Worm (Caenorhabditis elegans) whole organism, L1 larva: Measurements from ENCODE around the gene gta-1.

Source experiments
- F16B12.6 ChIP-seq: fragments of 150-350 bp; optimal IDR thresholded peaks from 2 replicates; lab custom pipeline; 2014; ENCODE audit warnings: missing biosample characterization, missing genetic modification characterization
- Y116A8C.19 ChIP-seq: sonication (generic microtip); optimal IDR thresholded peaks from 2 replicates; lab custom pipeline; 2016; ENCODE audit warnings: missing compliant biosample characterization, missing genetic modification characterization, borderline replicate concordance
- blmp-1 ChIP-seq: fragments of 150-350 bp; optimal IDR thresholded peaks from 2 replicates; lab custom pipeline; 2014; ENCODE audit warnings: missing biosample characterization, missing genetic modification characterization
- ceh-82 ChIP-seq, 3 experiments: fragments of 150-350 bp in 1 of 3; sonication (generic microtip) in 2 of 3; optimal IDR thresholded peaks; 2 replicates each; lab custom pipeline; 2014 to 2017; ENCODE audit warnings: missing biosample characterization in 3 of 3, missing genetic modification characterization in 3 of 3
- ceh-90 ChIP-seq: sonication (generic microtip); optimal IDR thresholded peaks from 2 replicates; lab custom pipeline; 2016; ENCODE audit warnings: missing genetic modification characterization, missing compliant biosample characterization
- ces-1 ChIP-seq: fragments of 150-350 bp; optimal IDR thresholded peaks from 2 replicates; lab custom pipeline; 2014; ENCODE audit warnings: missing biosample characterization, missing genetic modification reagents, missing genetic modification characterization
- dsc-1 ChIP-seq: sonication (generic microtip); optimal IDR thresholded peaks from 2 replicates; lab custom pipeline; 2016; ENCODE audit warnings: mild to moderate bottlenecking, missing genetic modification characterization, missing compliant biosample characterization
- efl-3 ChIP-seq: fragments of 200-800 bp; sonication (Bioruptor generic); optimal IDR thresholded peaks from 2 replicates; lab custom pipeline; 2018; ENCODE audit warnings: mild to moderate bottlenecking, missing genetic modification characterization, missing compliant biosample characterization
- elt-2 ChIP-seq: sonication (generic microtip); optimal IDR thresholded peaks from 2 replicates; lab custom pipeline; 2016; ENCODE audit warnings: missing genetic modification characterization, mild to moderate bottlenecking, inconsistent platforms, missing compliant biosample characterization, missing genetic modification reagents
- ets-5 ChIP-seq: fragments of 200-800 bp; sonication (Bioruptor generic); IDR thresholded peaks from 2 replicates; pipeline ENCODE4 v1.3.6; 2022; ENCODE audit warnings: missing genetic modification characterization, missing compliant biosample characterization
- fkh-4 ChIP-seq: sonication (generic microtip); optimal IDR thresholded peaks from 2 replicates; lab custom pipeline; 2016; ENCODE audit warnings: missing compliant biosample characterization, missing genetic modification characterization, borderline replicate concordance
- fkh-8 ChIP-seq: sonication (generic microtip); optimal IDR thresholded peaks from 2 replicates; lab custom pipeline; 2016; ENCODE audit warnings: mild to moderate bottlenecking, missing genetic modification characterization, missing compliant biosample characterization
- fos-1 ChIP-seq: fragments of 150-350 bp; optimal IDR thresholded peaks from 2 replicates; lab custom pipeline; 2014; ENCODE audit warnings: missing biosample characterization, missing genetic modification characterization
- hlh-17 ChIP-seq: fragments of 200-800 bp; sonication (Bioruptor generic); optimal IDR thresholded peaks from 2 replicates; lab custom pipeline; 2018; ENCODE audit warnings: missing genetic modification characterization, mild to moderate bottlenecking, missing compliant biosample characterization, moderate library complexity, borderline replicate concordance
- irx-1 ChIP-seq: sonication (generic microtip); optimal IDR thresholded peaks from 2 replicates; lab custom pipeline; 2016; ENCODE audit warnings: missing genetic modification characterization, missing compliant biosample characterization
- jun-1 ChIP-seq: fragments of 150-350 bp; optimal IDR thresholded peaks from 2 replicates; lab custom pipeline; 2014; ENCODE audit warnings: missing biosample characterization, missing genetic modification reagents, missing genetic modification characterization
- lin-13 ChIP-seq: fragments of 150-350 bp; optimal IDR thresholded peaks from 2 replicates; lab custom pipeline; 2014; ENCODE audit warnings: missing biosample characterization, missing genetic modification reagents, missing genetic modification characterization
- lin-14 ChIP-seq: fragments of 200-800 bp; sonication (Bioruptor generic); optimal IDR thresholded peaks from 2 replicates; lab custom pipeline; 2018; ENCODE audit warnings: mild to moderate bottlenecking, missing genetic modification characterization, moderate library complexity, missing compliant biosample characterization
- lin-15B ChIP-seq: fragments of 150-350 bp; sonication (generic microtip); optimal IDR thresholded peaks from 3 replicates; lab custom pipeline; 2014; ENCODE audit warnings: missing biosample characterization, missing genetic modification characterization
- lin-35 ChIP-seq, 2 experiments: fragments of 150-350 bp; optimal IDR thresholded peaks; 2 replicates each; lab custom pipeline; 2014; ENCODE audit warnings: missing biosample characterization in 2 of 2, missing genetic modification characterization in 2 of 2, missing genetic modification reagents in 2 of 2
- lir-3 ChIP-seq: sonication (generic microtip); optimal IDR thresholded peaks from 2 replicates; lab custom pipeline; 2016; ENCODE audit warnings: mild to moderate bottlenecking, missing genetic modification characterization, moderate library complexity, missing compliant biosample characterization; ENCODE audit not compliant: poor library complexity
- mab-9 ChIP-seq: fragments of 200-800 bp; sonication (Bioruptor generic); IDR thresholded peaks from 2 replicates; pipeline ENCODE4 v1.3.6; 2022; ENCODE audit warnings: missing genetic modification reagents, missing genetic modification characterization, missing compliant biosample characterization
- mdl-1 ChIP-seq, 2 experiments: fragments of 150-350 bp; optimal IDR thresholded peaks; 2 replicates each; lab custom pipeline; 2014 to 2017; ENCODE audit warnings: missing biosample characterization in 2 of 2, missing genetic modification characterization in 2 of 2, inconsistent platforms in 1 of 2
- mep-1 ChIP-seq: fragments of 150-350 bp; optimal IDR thresholded peaks from 2 replicates; lab custom pipeline; 2014; ENCODE audit warnings: missing biosample characterization, missing genetic modification characterization
- nhr-11 ChIP-seq: fragments of 150-350 bp; optimal IDR thresholded peaks from 2 replicates; lab custom pipeline; 2014; ENCODE audit warnings: missing biosample characterization, missing genetic modification characterization
- nhr-237 ChIP-seq: fragments of 150-350 bp; optimal IDR thresholded peaks from 2 replicates; lab custom pipeline; 2014; ENCODE audit warnings: missing biosample characterization, missing genetic modification characterization
- nhr-76 ChIP-seq: sonication (generic microtip); optimal IDR thresholded peaks from 2 replicates; lab custom pipeline; 2017; ENCODE audit warnings: missing biosample characterization, missing genetic modification characterization
- nhr-85 ChIP-seq: sonication (generic microtip); peaks from one replicate; lab custom pipeline; 2016; ENCODE audit warnings: missing genetic modification characterization, inconsistent platforms, missing compliant biosample characterization
- pag-3 ChIP-seq: sonication (generic microtip); optimal IDR thresholded peaks from 2 replicates; lab custom pipeline; 2017; ENCODE audit warnings: missing genetic modification characterization, mild to moderate bottlenecking, missing compliant biosample characterization, antibody characterized with exemption, borderline replicate concordance; ENCODE audit not compliant: insufficient read depth
- pqm-1 ChIP-seq: sonication (generic microtip); optimal IDR thresholded peaks from 3 replicates; lab custom pipeline; 2017; ENCODE audit warnings: missing biosample characterization, missing genetic modification characterization
- rnt-1 ChIP-seq: sonication (generic microtip); optimal IDR thresholded peaks from 2 replicates; lab custom pipeline; 2016; ENCODE audit warnings: mild to moderate bottlenecking, missing genetic modification characterization, moderate library complexity, missing compliant biosample characterization
- skn-1 ChIP-seq: fragments of 150-350 bp; optimal IDR thresholded peaks from 2 replicates; lab custom pipeline; 2014; ENCODE audit warnings: missing biosample characterization, missing genetic modification characterization
- snpc-4 ChIP-seq: fragments of 150-350 bp; optimal IDR thresholded peaks from 2 replicates; lab custom pipeline; 2014; ENCODE audit warnings: missing biosample characterization, missing genetic modification characterization
- snu-23 ChIP-seq: sonication (generic microtip); optimal IDR thresholded peaks from 2 replicates; lab custom pipeline; 2016; ENCODE audit warnings: missing genetic modification characterization, missing compliant biosample characterization
- sup-37 ChIP-seq: fragments of 200-800 bp; sonication (Bioruptor generic); optimal IDR thresholded peaks from 2 replicates; lab custom pipeline; 2018; ENCODE audit warnings: mild to moderate bottlenecking, missing genetic modification characterization, missing compliant biosample characterization
- tbx-2 ChIP-seq: sonication (generic microtip); optimal IDR thresholded peaks from 2 replicates; lab custom pipeline; 2016; ENCODE audit warnings: missing genetic modification characterization, missing compliant biosample characterization
- unc-86 ChIP-seq: sonication (generic microtip); optimal IDR thresholded peaks from 2 replicates; lab custom pipeline; 2016; ENCODE audit warnings: missing genetic modification characterization, missing compliant biosample characterization
- unc-98 ChIP-seq: fragments of 200-800 bp; sonication (Bioruptor generic); IDR thresholded peaks from 2 replicates; pipeline ENCODE4 v1.3.6; 2022; ENCODE audit warnings: missing genetic modification characterization, missing compliant biosample characterization
- xbp-1 ChIP-seq: sonication (generic microtip); optimal IDR thresholded peaks from 2 replicates; lab custom pipeline; 2016; ENCODE audit warnings: missing genetic modification characterization, missing compliant biosample characterization
- zip-4 ChIP-seq: fragments of 200-800 bp; sonication (Bioruptor generic); optimal IDR thresholded peaks from 2 replicates; lab custom pipeline; 2018; ENCODE audit warnings: mild to moderate bottlenecking, missing genetic modification characterization, moderate library complexity, missing compliant biosample characterization
- ztf-11 ChIP-seq, 2 experiments: sonication (generic microtip); optimal IDR thresholded peaks; 2 replicates each; lab custom pipeline; 2016 to 2017; ENCODE audit warnings: missing genetic modification characterization in 2 of 2, missing biosample characterization in 1 of 2, missing compliant biosample characterization in 1 of 2

The gta-1 gene

DNA sequence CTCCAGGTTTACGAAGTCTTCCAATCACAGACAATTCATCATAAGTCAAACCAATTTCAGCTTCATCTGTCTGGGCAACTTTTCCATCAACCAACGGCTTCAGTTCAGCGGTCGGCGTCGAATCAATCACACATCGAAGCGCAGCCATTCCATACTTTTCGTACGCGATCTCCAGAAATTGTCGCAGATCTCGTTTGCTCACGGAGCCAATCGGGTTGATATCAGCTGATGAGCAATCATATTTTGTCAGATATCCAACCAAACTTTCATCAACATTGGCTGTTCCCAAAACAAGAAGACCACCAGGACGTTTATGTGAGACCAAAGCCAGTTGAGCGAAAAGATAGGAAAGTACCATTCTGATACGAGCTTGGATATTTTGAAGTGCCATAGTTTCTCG is 34.9 kb downstream of the gta-1 start (continued):
- TF ChIP-seq Y116A8C.19 (tag; lab: Kevin White, UChicago), result no peak
- no peak for TF ChIP-seq tbx-2 (tag; lab: Kevin White, UChicago)

DNA sequence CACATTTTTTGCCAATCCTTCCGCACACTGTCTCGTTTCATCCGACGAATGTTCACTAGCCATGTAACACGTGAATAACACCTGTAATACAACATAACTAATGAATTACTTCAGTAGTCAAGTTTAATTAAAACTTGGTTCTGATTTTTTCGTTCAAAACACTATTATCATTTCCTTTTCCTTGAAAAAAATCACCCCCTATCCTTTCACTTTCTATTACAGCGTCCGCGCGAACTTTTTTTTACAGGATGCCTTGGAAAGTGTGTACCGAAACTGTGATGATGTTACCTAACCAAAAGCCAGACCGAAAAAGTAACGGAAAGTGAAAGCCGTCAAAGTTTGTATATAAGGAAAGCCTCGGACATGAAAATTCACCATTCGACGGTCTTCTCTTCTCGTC is 35.6 kb downstream of the gta-1 start, which contains the start of gene col-124:
Gene col-124, plus strand, starts transcription at position 374 of the 400 bp plus-strand sequence.
- TF ChIP-seq zip-4 (GFP tag; lab: Kevin White, UChicago) (no peak), blmp-1 (peak; percentile 77)

DNA sequence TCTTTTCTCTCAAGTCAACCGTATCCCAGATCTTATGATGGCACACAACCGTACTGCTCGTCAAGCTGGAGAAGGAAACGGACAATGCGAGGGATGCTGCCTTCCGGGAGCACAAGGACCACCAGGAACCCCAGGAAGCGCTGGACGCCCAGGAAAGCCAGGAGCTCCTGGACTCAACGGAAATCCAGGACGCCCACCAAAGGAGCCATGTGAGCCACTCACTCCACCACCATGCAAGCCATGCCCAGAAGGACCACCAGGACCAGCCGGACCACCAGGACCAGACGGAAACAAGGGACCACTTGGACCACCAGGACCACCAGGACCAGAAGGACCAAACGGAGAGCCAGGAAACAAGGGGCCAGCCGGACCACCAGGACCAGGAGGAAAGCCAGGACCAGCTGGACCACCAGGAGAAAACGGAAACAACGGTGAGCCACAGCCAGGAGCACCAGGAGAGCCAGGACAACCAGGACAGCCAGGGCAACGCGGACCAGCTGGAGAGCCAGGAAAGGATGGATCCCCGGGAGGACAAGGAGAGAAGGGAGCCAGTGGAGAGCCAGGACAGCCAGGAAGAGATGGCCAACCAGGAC is 36.3 kb downstream of the gta-1 start:
- TF ChIP-seq lin-35 (GFP tag; optimal IDR thresholded peaks at IDR 0.05; lab: Kevin White, UChicago) (no peak), fos-1 (tag; lab: Kevin White, UChicago) (no peak), mdl-1 (tag; optimal IDR thresholded peaks at IDR 0.05; lab: Kevin White, UChicago) (no peak), nhr-237 (tag; lab: Kevin White, UChicago) (no peak), unc-86 (tag; lab: Kevin White, UChicago) (no peak), ztf-11 (tag; optimal IDR thresholded peaks at IDR 0.05; lab: Kevin White, UChicago) (no peak), Y116A8C.19 (tag; lab: Kevin White, UChicago) (no peak), efl-3 (no peak), pag-3 (tag; lab: Kevin White, UChicago) (no peak)

DNA sequence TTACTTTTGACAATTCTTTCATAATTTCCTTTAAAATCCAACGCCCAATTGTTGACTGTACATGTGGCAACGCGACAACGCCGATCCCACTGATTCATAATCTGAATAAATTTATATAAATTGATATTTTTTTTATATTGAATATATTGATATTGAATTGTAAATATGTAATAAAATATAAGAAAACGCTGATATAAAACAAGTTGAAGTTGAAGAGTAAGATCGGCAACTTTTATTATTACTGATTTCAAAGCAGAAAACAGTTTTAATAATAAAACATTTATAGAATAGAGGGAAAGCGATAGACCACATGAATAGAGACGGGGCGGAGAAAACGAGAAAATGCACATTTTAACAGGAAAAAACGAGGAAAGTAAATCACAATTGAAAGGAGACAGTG is 38.7 kb downstream of the gta-1 start, which contains the start of gene qns-1:
Gene qns-1, minus strand, starts transcription at position 101 of the 400 bp plus-strand sequence.
- TF ChIP-seq lin-14 (GFP tag; lab: Kevin White, UChicago) (no peak), elt-2 (tag; lab: Kevin White, UChicago) (no peak), nhr-85 (no peak), unc-98 (no peak), skn-1 (no peak), blmp-1 (no peak)

DNA sequence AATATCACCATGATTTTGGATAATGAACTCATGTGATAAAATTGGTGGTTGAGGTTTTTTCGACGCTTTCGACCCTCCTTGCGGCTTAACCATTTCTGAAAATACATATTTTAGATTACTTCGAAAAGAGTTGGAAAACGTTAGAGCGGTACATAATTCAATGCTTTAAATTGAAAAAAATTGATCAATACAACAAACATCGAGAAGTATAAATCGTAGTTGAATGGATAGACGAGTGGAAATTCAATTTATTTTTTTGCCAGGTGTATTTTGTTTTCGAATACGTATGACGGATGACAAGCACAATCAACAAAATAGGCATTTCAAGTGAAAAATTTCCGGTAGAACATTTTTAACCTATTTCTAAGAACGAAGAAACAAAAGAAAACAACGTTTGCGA is 40.7 kb downstream of the gta-1 start, which contains the start of gene tram-1:
Gene tram-1, minus strand, starts transcription at position 101 of the 400 bp plus-strand sequence.
- TF ChIP-seq xbp-1 (tag; lab: Kevin White, UChicago) (no peak), fkh-8 (tag; lab: Kevin White, UChicago) (peak; percentile 37)
- TF ChIP-seq, all 84 proteins: peak for 1

DNA sequence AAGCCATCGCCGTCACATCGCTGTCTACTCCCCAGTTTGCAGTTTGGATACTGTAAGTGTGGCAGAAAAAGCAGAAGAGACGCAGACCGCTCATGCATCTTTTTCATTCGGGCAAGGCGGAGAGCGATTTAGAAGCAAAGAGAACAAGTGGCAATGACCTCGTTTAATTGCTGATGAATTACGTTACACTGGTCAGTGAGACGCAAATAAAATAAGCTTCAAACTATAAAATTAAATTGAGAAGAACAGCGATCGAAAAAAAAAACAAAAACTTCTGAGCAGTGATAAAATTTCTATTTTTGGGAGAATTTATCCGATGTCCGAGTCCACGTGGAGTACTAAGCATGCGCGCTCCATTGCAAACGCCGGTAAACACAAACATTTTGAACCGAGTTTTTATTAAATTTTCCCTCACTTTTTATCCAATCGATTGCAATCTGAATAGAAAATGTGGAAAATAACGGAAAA is 41.7 kb downstream of the gta-1 start, which contains the start of gene C24F3.2:
Gene C24F3.2, plus strand, starts transcription at position 418 of the 468 bp plus-strand sequence.
- TF ChIP-seq lir-3 (tag; lab: Kevin White, UChicago), result no peak
- TF ChIP-seq lin-13 (GFP tag; lab: Kevin White, UChicago), result peak; percentile 11
- no peak for TF ChIP-seq nhr-76 (tag; lab: Kevin White, UChicago)
- TF ChIP-seq ceh-90 (tag; lab: Kevin White, UChicago), result no peak
- TF ChIP-seq dsc-1 (tag; lab: Kevin White, UChicago), result peak; percentile 59
- TF ChIP-seq mab-9 (GFP tag; lab: Robert Waterston, UW), result no peak
- TF ChIP-seq lin-14 (GFP tag; lab: Kevin White, UChicago), result peak; percentile 94
- no peak for TF ChIP-seq nhr-11 (tag; lab: Kevin White, UChicago)
- TF ChIP-seq sup-37 (GFP tag; lab: Kevin White, UChicago), result peak; percentile 45
- peak; percentile 69 for TF ChIP-seq mep-1 (tag; lab: Kevin White, UChicago)
- TF ChIP-seq rnt-1 (tag; lab: Kevin White, UChicago), result peak; percentile 75
- TF ChIP-seq ces-1 (GFP tag; lab: Kevin White, UChicago), result no peak
- TF ChIP-seq snpc-4 (tag; lab: Kevin White, UChicago), result peak; percentile 15
- peak; percentile 61 for TF ChIP-seq irx-1 (tag; lab: Kevin White, UChicago)
- TF ChIP-seq lin-35 (GFP tag; optimal IDR thresholded peaks at IDR 0.05; lab: Kevin White, UChicago), result peak; percentile 77 to 87
- no peak for TF ChIP-seq F16B12.6 (tag; lab: Kevin White, UChicago)
- peak in 1 of 3 experiments; percentile 29 for TF ChIP-seq ceh-82 (tag; optimal IDR thresholded peaks at IDR 0.05; lab: Kevin White, UChicago)
- TF ChIP-seq pqm-1 (tag; lab: Kevin White, UChicago), result no peak
- TF ChIP-seq jun-1, result no peak
- TF ChIP-seq fos-1 (tag; lab: Kevin White, UChicago), result peak; percentile 37
- peak; percentile 84 for TF ChIP-seq snu-23 (GFP tag; lab: Kevin White, UChicago)
- no peak for TF ChIP-seq fkh-4 (tag; lab: Kevin White, UChicago)
- TF ChIP-seq ets-5 (GFP tag; lab: Robert Waterston, UW), result no peak
- TF ChIP-seq hlh-17 (GFP tag; lab: Kevin White, UChicago), result no peak
- no peak for TF ChIP-seq lin-15B
